Worm (Caenorhabditis elegans) whole organism, mixed stage, embryonic: Measurements from ENCODE around the gene glrx-3.

Experiments
- bed-3 ChIP-seq: fragments of 200-800 bp; sonication (Bioruptor generic); optimal IDR thresholded peaks from 3 replicates; lab custom pipeline; 2018; ENCODE audit warnings: mild to moderate bottlenecking, missing genetic modification characterization, moderate library complexity, missing compliant biosample characterization
- blmp-1 ChIP-seq: fragments of 150-350 bp; optimal IDR thresholded peaks from 2 replicates; lab custom pipeline; 2014; ENCODE audit warnings: missing biosample characterization, missing genetic modification characterization
- ces-1 ChIP-seq: fragments of 150-350 bp; optimal IDR thresholded peaks from 2 replicates; lab custom pipeline; 2014; ENCODE audit warnings: missing biosample characterization, missing genetic modification reagents, missing genetic modification characterization
- elt-1 ChIP-seq: sonication (generic microtip); optimal IDR thresholded peaks from 2 replicates; lab custom pipeline; 2017; ENCODE audit warnings: missing genetic modification characterization, mild to moderate bottlenecking, missing compliant biosample characterization, antibody characterized with exemption, moderate library complexity, borderline replicate concordance; ENCODE audit not compliant: insufficient read depth
- elt-3 ChIP-seq: fragments of 150-350 bp; optimal IDR thresholded peaks from 2 replicates; lab custom pipeline; 2014; ENCODE audit warnings: missing biosample characterization, missing genetic modification characterization
- ham-2 ChIP-seq: fragments of 200-800 bp; sonication (Bioruptor generic); optimal IDR thresholded peaks from 2 replicates; lab custom pipeline; 2018; ENCODE audit warnings: mild to moderate bottlenecking, missing genetic modification characterization, missing compliant biosample characterization
- lsy-2 ChIP-seq: fragments of 150-350 bp; optimal IDR thresholded peaks from 2 replicates; lab custom pipeline; 2014; ENCODE audit warnings: missing biosample characterization, missing genetic modification characterization
- mab-5 ChIP-seq: fragments of 150-350 bp; optimal IDR thresholded peaks from 2 replicates; lab custom pipeline; 2014; ENCODE audit warnings: missing biosample characterization, missing genetic modification characterization
- nhr-237 ChIP-seq: fragments of 150-350 bp; optimal IDR thresholded peaks from 2 replicates; lab custom pipeline; 2014; ENCODE audit warnings: missing biosample characterization, missing genetic modification characterization
- pha-4 ChIP-seq: fragments of 150-350 bp; optimal IDR thresholded peaks from 2 replicates; lab custom pipeline; 2018; ENCODE audit warnings: missing biosample characterization, missing genetic modification reagents, missing genetic modification characterization
- snpc-4 ChIP-seq: fragments of 150-350 bp; optimal IDR thresholded peaks from 2 replicates; lab custom pipeline; 2014; ENCODE audit warnings: missing biosample characterization, missing genetic modification characterization
- unc-62 ChIP-seq: fragments of 150-350 bp; optimal IDR thresholded peaks from 2 replicates; lab custom pipeline; 2014; ENCODE audit warnings: missing biosample characterization, missing genetic modification reagents, missing genetic modification characterization
- ztf-11 ChIP-seq: fragments of 150-350 bp; optimal IDR thresholded peaks from 2 replicates; lab custom pipeline; 2014; ENCODE audit warnings: missing biosample characterization, missing genetic modification characterization

DNA sequence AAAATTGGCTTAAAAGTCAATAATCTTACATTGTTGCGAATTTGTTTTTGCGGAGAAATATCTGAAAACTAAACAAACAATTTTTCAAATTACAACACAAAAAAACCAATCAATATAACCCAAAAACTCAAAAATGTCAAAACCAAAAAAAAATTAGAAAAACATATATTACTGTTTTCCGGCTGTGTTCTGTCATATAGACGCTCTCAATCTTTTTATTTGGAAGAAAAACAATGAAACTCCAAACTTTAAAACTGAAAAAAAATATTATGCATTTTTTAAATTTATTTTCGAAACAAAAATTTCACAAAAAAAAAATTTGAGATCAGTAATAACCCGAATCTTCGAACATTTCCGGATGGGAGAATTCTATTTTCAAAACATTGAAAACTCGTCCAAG, 18.4 kb downstream of the glrx-3 start, which contains the start of gene R02D1.2:
- TF ChIP-seq ces-1, result no peak
- TF ChIP-seq pha-4 (tag; lab: Kevin White, UChicago), result no peak
- no peak for TF ChIP-seq ztf-11
- no peak for TF ChIP-seq elt-3 (tag; lab: Kevin White, UChicago)
- TF ChIP-seq blmp-1 (tag; lab: Kevin White, UChicago), result no peak
- TF ChIP-seq elt-1 (tag; lab: Kevin White, UChicago), result no peak
- no peak for TF ChIP-seq lsy-2 (tag; lab: Kevin White, UChicago)
- no peak for TF ChIP-seq nhr-237
- no peak for TF ChIP-seq ham-2 (GFP tag; lab: Kevin White, UChicago)
- no peak for TF ChIP-seq mab-5
- TF ChIP-seq snpc-4 (tag; lab: Kevin White, UChicago), result no peak
- TF ChIP-seq bed-3 (GFP tag; lab: Kevin White, UChicago), result no peak
- TF ChIP-seq unc-62 (GFP tag; lab: Kevin White, UChicago), result no peak
